Worm (Caenorhabditis elegans) whole organism, midembryonic: ENCODE results near the gene bath-47.

Experiments used
- T22C8.4 ChIP-seq: fragments of 200-800 bp; sonication (Bioruptor generic); IDR thresholded peaks from 2 replicates; pipeline ENCODE4 v1.3.6; 2022; ENCODE audit warnings: missing genetic modification characterization, missing compliant biosample characterization
- cog-1 ChIP-seq: sonication (generic microtip); optimal IDR thresholded peaks from 2 replicates; lab custom pipeline; 2016; ENCODE audit warnings: missing genetic modification characterization, missing compliant biosample characterization
- flt-1 ChIP-seq: fragments of 200-800 bp; sonication (Bioruptor generic); IDR thresholded peaks from 2 replicates; pipeline ENCODE4 v1.3.6; 2022; ENCODE audit warnings: missing genetic modification characterization, missing compliant biosample characterization
- klf-2 ChIP-seq: fragments of 200-800 bp; sonication (Bioruptor generic); conservative IDR thresholded peaks from 2 replicates; pipeline ENCODE4 v1.3.6; 2022; ENCODE audit warnings: missing genetic modification reagents, missing genetic modification characterization, missing compliant biosample characterization
- med-1 ChIP-seq: sonication (generic microtip); optimal IDR thresholded peaks from 2 replicates; lab custom pipeline; 2017; ENCODE audit warnings: missing genetic modification characterization, mild to moderate bottlenecking, missing compliant biosample characterization, antibody characterized with exemption, missing genetic modification reagents; ENCODE audit not compliant: insufficient read depth
- ref-1 ChIP-seq: fragments of 200-800 bp; sonication (Bioruptor generic); conservative IDR thresholded peaks from 2 replicates; pipeline ENCODE4 v1.3.6; 2022; ENCODE audit warnings: missing genetic modification reagents, missing genetic modification characterization, missing compliant biosample characterization
- tab-1 ChIP-seq: fragments of 200-800 bp; sonication (Bioruptor generic); IDR thresholded peaks from 2 replicates; pipeline ENCODE4 v1.3.6; 2022; ENCODE audit warnings: missing genetic modification characterization, missing compliant biosample characterization
- ztf-23 ChIP-seq: fragments of 200-800 bp; sonication (Bioruptor generic); IDR thresholded peaks from 2 replicates; pipeline ENCODE4 v1.3.6; 2022; ENCODE audit warnings: missing genetic modification reagents, missing genetic modification characterization, missing compliant biosample characterization
- ztf-29 ChIP-seq: fragments of 200-800 bp; sonication (Bioruptor generic); IDR thresholded peaks from 2 replicates; pipeline ENCODE4 v1.3.6; 2022; ENCODE audit warnings: missing genetic modification reagents, missing genetic modification characterization, missing compliant biosample characterization

DNA sequence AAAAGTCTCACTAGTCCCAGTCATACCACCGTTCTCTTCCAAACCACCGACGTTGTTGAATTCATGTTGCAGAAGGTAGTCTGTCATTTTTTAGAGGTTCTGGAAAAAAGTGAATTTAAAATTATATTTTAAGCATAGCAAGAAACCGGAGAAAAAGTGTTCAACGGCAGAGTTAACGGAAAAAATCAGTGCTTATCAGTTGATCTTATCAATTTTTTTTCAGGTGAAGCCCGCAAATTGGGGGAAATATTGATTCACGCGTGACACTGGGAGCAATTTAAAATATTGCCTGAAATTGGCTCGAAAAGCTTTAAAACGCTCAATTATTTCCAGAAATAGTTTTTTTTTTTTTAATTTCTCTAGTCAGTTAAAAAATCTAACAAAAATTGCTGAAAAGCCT lies 21.7 kb upstream of the bath-47 start, which contains the start of gene math-38:
- TF ChIP-seq cog-1 (tag; lab: Kevin White, UChicago), result no peak
- TF ChIP-seq ref-1 (GFP tag; lab: Robert Waterston, UW), result no peak
- TF ChIP-seq ztf-29 (GFP tag; lab: Robert Waterston, UW), result no peak
- TF ChIP-seq tab-1 (GFP tag; lab: Robert Waterston, UW), result no peak
- TF ChIP-seq T22C8.4 (GFP tag; lab: Robert Waterston, UW), result no peak
- TF ChIP-seq flt-1 (GFP tag; lab: Robert Waterston, UW), result no peak
- no peak for TF ChIP-seq ztf-23
- no peak for TF ChIP-seq med-1 (GFP tag; lab: Kevin White, UChicago)
- TF ChIP-seq klf-2 (GFP tag; lab: Robert Waterston, UW), result no peak
